Fruit fly (Drosophila melanogaster) whole organism, embryonic: ENCODE measurements around the gene CG14695.

Experiments used
- Aef1 ChIP-seq: fragments of 200-800 bp; sonication (Bioruptor generic); IDR thresholded peaks from 3 replicates; pipeline ENCODE4 v1.3.6; 2022; ENCODE audit warnings: missing biosample characterization, missing genetic modification characterization
- Atf-2 ChIP-seq: fragments of 200-800 bp; sonication (Bioruptor generic); optimal IDR thresholded peaks from 2 replicates; lab custom pipeline; 2016; ENCODE audit warnings: missing biosample characterization, missing genetic modification characterization
- Atf3 ChIP-seq: fragments of 200-800 bp; sonication (Bioruptor generic); optimal IDR thresholded peaks from 3 replicates; lab custom pipeline; 2016; ENCODE audit warnings: missing biosample characterization, missing genetic modification characterization
- CG10959 ChIP-seq: fragments of 200-800 bp; sonication (Bioruptor generic); IDR thresholded peaks from 2 replicates; pipeline ENCODE4 v1.3.6; 2022; ENCODE audit warnings: missing biosample characterization, missing genetic modification characterization
- CG11504 ChIP-seq: fragments of 200-800 bp; sonication (Bioruptor generic); optimal IDR thresholded peaks from 3 replicates; lab custom pipeline; 2019; ENCODE audit warnings: missing biosample characterization, mild to moderate bottlenecking, missing genetic modification characterization, moderate library complexity
- CG12659 ChIP-seq: fragments of 200-800 bp; sonication (Bioruptor generic); optimal IDR thresholded peaks from 3 replicates; lab custom pipeline; 2017; ENCODE audit warnings: mild to moderate bottlenecking, missing biosample characterization, missing genetic modification reagents, missing genetic modification characterization
- CG14050 ChIP-seq: fragments of 200-800 bp; sonication (Bioruptor generic); IDR thresholded peaks from 3 replicates; pipeline ENCODE4 v1.3.6; 2022; ENCODE audit warnings: missing biosample characterization, missing genetic modification characterization
- CG15011 ChIP-seq: fragments of 200-800 bp; sonication (Bioruptor generic); optimal IDR thresholded peaks from 3 replicates; lab custom pipeline; 2018; ENCODE audit warnings: missing biosample characterization, mild to moderate bottlenecking, missing genetic modification characterization
- CG15601 ChIP-seq: fragments of 200-800 bp; sonication (Bioruptor generic); optimal IDR thresholded peaks from 3 replicates; lab custom pipeline; 2019; ENCODE audit warnings: missing biosample characterization, mild to moderate bottlenecking, missing genetic modification characterization, moderate library complexity
- CG16779 ChIP-seq: fragments of 200-800 bp; sonication (Bioruptor generic); IDR thresholded peaks from 2 replicates; pipeline ENCODE4 v1.3.6; 2022; ENCODE audit warnings: missing biosample characterization, missing genetic modification characterization
- CG17186 ChIP-seq: fragments of 200-800 bp; sonication (Bioruptor generic); optimal IDR thresholded peaks from 3 replicates; lab custom pipeline; 2017; ENCODE audit warnings: missing biosample characterization, missing genetic modification reagents, missing genetic modification characterization
- CG17802 ChIP-seq: fragments of 200-800 bp; sonication (Bioruptor generic); optimal IDR thresholded peaks from 2 replicates; lab custom pipeline; 2018; ENCODE audit warnings: missing biosample characterization, mild to moderate bottlenecking, missing genetic modification characterization, moderate library complexity
- CG18764 ChIP-seq: fragments of 200-800 bp; sonication (Bioruptor generic); optimal IDR thresholded peaks from 3 replicates; lab custom pipeline; 2016; ENCODE audit warnings: missing biosample characterization, missing genetic modification characterization
- CG30020 ChIP-seq: fragments of 200-800 bp; optimal IDR thresholded peaks from 2 replicates; lab custom pipeline; 2019; ENCODE audit warnings: missing biosample characterization, mild to moderate bottlenecking, missing genetic modification characterization, moderate library complexity
- CG43689 ChIP-seq: fragments of 200-800 bp; sonication (Bioruptor generic); IDR thresholded peaks from 2 replicates; pipeline ENCODE4 v1.3.6; 2022; ENCODE audit warnings: missing biosample characterization, missing genetic modification characterization
- CG4820 ChIP-seq: fragments of 200-800 bp; sonication (Bioruptor generic); optimal IDR thresholded peaks from 3 replicates; lab custom pipeline; 2016; ENCODE audit warnings: missing biosample characterization, missing genetic modification characterization
- CG6765 ChIP-seq: fragments of 200-800 bp; sonication (Bioruptor generic); optimal IDR thresholded peaks from 3 replicates; lab custom pipeline; 2017; ENCODE audit warnings: missing biosample characterization, mild to moderate bottlenecking, missing genetic modification characterization
- CG7372 ChIP-seq: fragments of 200-800 bp; sonication (Bioruptor generic); IDR thresholded peaks from 2 replicates; pipeline ENCODE4 v1.3.6; 2022; ENCODE audit warnings: missing biosample characterization, missing genetic modification characterization
- CG7963 ChIP-seq: fragments of 200-800 bp; sonication (Bioruptor generic); IDR thresholded peaks from 3 replicates; pipeline ENCODE4 v1.3.6; 2022; ENCODE audit warnings: missing biosample characterization, missing genetic modification characterization; ENCODE audit not compliant: partially characterized antibody
- CG7987 ChIP-seq: fragments of 200-800 bp; sonication (Bioruptor generic); optimal IDR thresholded peaks from 2 replicates; lab custom pipeline; 2018; ENCODE audit warnings: missing biosample characterization, mild to moderate bottlenecking, missing genetic modification characterization, moderate library complexity
- CHES-1-like ChIP-seq: fragments of 200-800 bp; sonication (Bioruptor generic); optimal IDR thresholded peaks from 2 replicates; lab custom pipeline; 2016; ENCODE audit warnings: missing biosample characterization, missing genetic modification characterization
- CTCF ChIP-seq: fragments of 200-800 bp; sonication (Bioruptor generic); optimal IDR thresholded peaks from 2 replicates; lab custom pipeline; 2017; ENCODE audit warnings: missing biosample characterization, mild to moderate bottlenecking, missing genetic modification characterization, moderate library complexity
- Camta ChIP-seq: fragments of 200-800 bp; sonication (Bioruptor generic); optimal IDR thresholded peaks from 2 replicates; lab custom pipeline; 2016; ENCODE audit warnings: missing biosample characterization, missing genetic modification characterization
- Dek ChIP-seq: fragments of 200-800 bp; sonication (Bioruptor generic); optimal IDR thresholded peaks from 3 replicates; lab custom pipeline; 2019; ENCODE audit warnings: missing biosample characterization, mild to moderate bottlenecking, missing genetic modification characterization, moderate library complexity
- Drgx ChIP-seq: fragments of 200-800 bp; sonication (Bioruptor generic); IDR thresholded peaks from 2 replicates; pipeline ENCODE4 v1.3.6; 2022; ENCODE audit warnings: missing biosample characterization, missing genetic modification characterization
- Gsc ChIP-seq: fragments of 200-800 bp; sonication (Bioruptor generic); IDR thresholded peaks from 2 replicates; pipeline ENCODE4 v1.3.6; 2022; ENCODE audit warnings: missing biosample characterization, missing genetic modification characterization
- H15 ChIP-seq: fragments of 200-800 bp; sonication (Bioruptor generic); IDR thresholded peaks from 3 replicates; pipeline ENCODE4 v1.3.6; 2022; ENCODE audit warnings: missing biosample characterization, missing genetic modification characterization
- HHEX ChIP-seq: fragments of 200-800 bp; sonication (Bioruptor generic); optimal IDR thresholded peaks from 3 replicates; lab custom pipeline; 2017; ENCODE audit warnings: missing biosample characterization, mild to moderate bottlenecking, missing genetic modification characterization, missing genetic modification reagents
- HLH54F ChIP-seq: fragments of 200-800 bp; sonication (Bioruptor generic); optimal IDR thresholded peaks from 3 replicates; lab custom pipeline; 2016; ENCODE audit warnings: missing biosample characterization, missing genetic modification characterization
- Hmr ChIP-seq: fragments of 200-800 bp; sonication (Bioruptor generic); optimal IDR thresholded peaks from 3 replicates; lab custom pipeline; 2017; ENCODE audit warnings: mild to moderate bottlenecking, missing biosample characterization, missing genetic modification reagents, missing genetic modification characterization
- Hr3 ChIP-seq: fragments of 200-800 bp; sonication (Bioruptor generic); optimal IDR thresholded peaks from 3 replicates; lab custom pipeline; 2016; ENCODE audit warnings: missing biosample characterization, missing genetic modification characterization
- MBD-R2 ChIP-seq: fragments of 200-800 bp; sonication (Bioruptor generic); IDR thresholded peaks from 2 replicates; pipeline ENCODE4 v1.3.6; 2022; ENCODE audit warnings: missing biosample characterization, missing genetic modification characterization
- Oli ChIP-seq: fragments of 200-800 bp; sonication (Bioruptor generic); optimal IDR thresholded peaks from 2 replicates; lab custom pipeline; 2018; ENCODE audit warnings: missing biosample characterization, mild to moderate bottlenecking, missing genetic modification characterization, moderate library complexity
- Six4 ChIP-seq: fragments of 200-800 bp; sonication (Bioruptor generic); optimal IDR thresholded peaks from 2 replicates; lab custom pipeline; 2016; ENCODE audit warnings: missing biosample characterization, missing genetic modification characterization
- Usf ChIP-seq: fragments of 200-800 bp; sonication (Bioruptor generic); optimal IDR thresholded peaks from 2 replicates; lab custom pipeline; 2017; ENCODE audit warnings: missing genotype, missing biosample characterization, missing genetic modification characterization
- YL-1 ChIP-seq: fragments of 200-800 bp; sonication (Bioruptor generic); optimal IDR thresholded peaks from 3 replicates; lab custom pipeline; 2017; ENCODE audit warnings: missing biosample characterization, mild to moderate bottlenecking, missing genetic modification characterization
- bigmax ChIP-seq: fragments of 200-800 bp; sonication (Bioruptor generic); optimal IDR thresholded peaks from 2 replicates; lab custom pipeline; 2018; ENCODE audit warnings: missing biosample characterization, mild to moderate bottlenecking, missing genetic modification characterization
- bowl ChIP-seq: fragments of 200-800 bp; sonication (Bioruptor generic); IDR thresholded peaks from 2 replicates; pipeline ENCODE4 v1.3.6; 2022; ENCODE audit warnings: missing biosample characterization, missing genetic modification characterization
- dan ChIP-seq: fragments of 200-800 bp; sonication (Bioruptor generic); IDR thresholded peaks from 2 replicates; pipeline ENCODE4 v1.3.6; 2022; ENCODE audit warnings: missing biosample characterization, missing genetic modification characterization
- en ChIP-seq: fragments of 200-800 bp; sonication (Bioruptor generic); optimal IDR thresholded peaks from 2 replicates; lab custom pipeline; 2016; ENCODE audit warnings: missing biosample characterization, missing genetic modification characterization
- fd3F ChIP-seq: fragments of 200-800 bp; sonication (Bioruptor generic); optimal IDR thresholded peaks from 2 replicates; lab custom pipeline; 2018; ENCODE audit warnings: missing biosample characterization, mild to moderate bottlenecking, missing genetic modification characterization, moderate library complexity
- fd64A ChIP-seq: fragments of 200-800 bp; sonication (Bioruptor generic); optimal IDR thresholded peaks from 3 replicates; lab custom pipeline; 2018; ENCODE audit warnings: missing biosample characterization, mild to moderate bottlenecking, missing genetic modification characterization
- gro ChIP-seq: fragments of 200-800 bp; sonication (Bioruptor generic); optimal IDR thresholded peaks from 2 replicates; lab custom pipeline; 2016; ENCODE audit warnings: missing biosample characterization, missing genetic modification characterization
- hb ChIP-seq: fragments of 200-800 bp; sonication (Bioruptor generic); IDR thresholded peaks from 3 replicates; pipeline ENCODE4 v1.3.6; 2022; ENCODE audit warnings: missing biosample characterization, missing genetic modification characterization; ENCODE audit not compliant: partially characterized antibody
- hth ChIP-seq: fragments of >200 bp; optimal IDR thresholded peaks from 2 replicates; lab custom pipeline; 2017; ENCODE audit warnings: inconsistent platforms
- seq ChIP-seq: fragments of 200-800 bp; sonication (Bioruptor generic); IDR thresholded peaks from 2 replicates; pipeline ENCODE4 v1.3.6; 2022; ENCODE audit warnings: missing biosample characterization, missing genetic modification characterization
- stc ChIP-seq: fragments of 200-800 bp; sonication (Bioruptor generic); IDR thresholded peaks from 2 replicates; pipeline ENCODE4 v1.3.6; 2022; ENCODE audit warnings: missing biosample characterization, missing genetic modification characterization
- toy ChIP-seq: fragments of 200-800 bp; sonication (Bioruptor generic); IDR thresholded peaks from 2 replicates; pipeline ENCODE4 v1.3.6; 2022; ENCODE audit warnings: missing biosample characterization, missing genetic modification characterization
- ttk ChIP-seq: fragments of 200-800 bp; sonication (Bioruptor generic); IDR thresholded peaks from 2 replicates; pipeline ENCODE4 v2.1.2; 2022; ENCODE audit warnings: missing biosample characterization, missing genetic modification characterization
- zfh2 ChIP-seq: fragments of 200-800 bp; sonication (Bioruptor generic); optimal IDR thresholded peaks from 2 replicates; lab custom pipeline; 2016; ENCODE audit warnings: missing biosample characterization, missing genetic modification characterization

CG14695 gene

DNA sequence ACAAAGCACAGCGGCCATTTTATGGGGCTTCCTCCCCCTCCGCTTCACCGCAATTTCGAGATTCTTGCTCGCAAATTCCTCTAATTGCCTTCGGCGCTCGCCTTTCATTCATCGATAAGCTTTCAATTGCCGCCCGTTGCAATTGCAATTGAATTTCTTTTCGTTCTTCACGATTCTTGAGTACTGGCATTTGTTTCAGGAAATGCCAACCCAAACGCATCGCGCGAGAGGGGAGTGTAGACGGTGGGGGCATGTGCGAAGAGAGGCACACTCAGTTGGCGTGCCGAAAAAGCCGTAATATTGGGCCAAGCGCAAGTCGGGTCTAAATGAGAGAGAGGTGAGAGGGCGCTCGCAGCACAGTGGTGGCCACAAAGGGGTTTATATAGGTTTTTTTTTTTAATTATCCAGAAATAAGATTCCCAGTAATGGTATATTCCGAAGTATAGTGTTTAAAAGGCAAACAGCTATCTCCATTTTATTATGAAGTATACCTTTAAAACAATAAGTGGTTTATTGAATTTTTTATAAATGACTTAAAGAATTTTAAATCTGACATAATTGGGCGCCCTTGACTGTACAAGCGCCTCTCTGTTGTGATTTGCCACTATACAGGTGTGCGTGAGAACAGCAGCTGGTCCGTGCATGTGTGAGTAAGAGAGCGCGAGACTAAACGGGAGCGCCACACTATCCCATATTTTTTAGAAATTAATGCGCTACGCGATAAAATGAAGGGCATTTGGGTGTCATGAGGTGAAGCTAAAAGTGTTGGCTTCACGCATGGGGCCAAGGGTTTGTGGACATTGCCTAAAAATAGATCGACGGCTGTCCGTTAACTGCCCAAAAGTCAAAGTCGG lies 7.6 kb upstream of the CG14695 start (continued):
- TF ChIP-seq bigmax (GFP tag; lab: Kevin White, UChicago): no peak
- TF ChIP-seq dan: no peak
- peak; percentile 73 for TF ChIP-seq Usf (GFP tag; lab: Kevin White, UChicago)
- TF ChIP-seq en (GFP tag; lab: Kevin White, UChicago): peak; percentile 74
- no peak for TF ChIP-seq CG7963
- peak; percentile 70 for TF ChIP-seq Six4 (GFP tag; lab: Kevin White, UChicago)
- peak; percentile 86 for TF ChIP-seq Dek
- peak; percentile 85 for TF ChIP-seq seq (GFP tag; lab: Robert Waterston, UW)
- TF ChIP-seq Atf3 (GFP tag; lab: Kevin White, UChicago): peak; percentile 48
- peak; percentile 72; the same call in 1 of the 2 replicates for TF ChIP-seq MBD-R2 (GFP tag; lab: Robert Waterston, UW)
- TF ChIP-seq Atf-2: peak; percentile 82
- TF ChIP-seq Camta (GFP tag; lab: Kevin White, UChicago): peak; percentile 86
- peak; percentile 84 for TF ChIP-seq HHEX (GFP tag; lab: Kevin White, UChicago)
- TF ChIP-seq H15: peak; percentile 67; the same call in 2 of the 3 replicates
- TF ChIP-seq Gsc: peak; percentile 51; the same call in 1 of the 2 replicates
- peak; percentile 90 for TF ChIP-seq CG11504 (tag; lab: Kevin White, UChicago)
- peak; percentile 94 for TF ChIP-seq Drgx (GFP tag; lab: Robert Waterston, UW)
- peak; percentile 85 for TF ChIP-seq bowl (GFP tag; lab: Robert Waterston, UW)
- peak; percentile 83 for TF ChIP-seq Aef1 (GFP tag; lab: Robert Waterston, UW)
- peak; percentile 41 for TF ChIP-seq CG30020
- TF ChIP-seq CG12659 (GFP tag; lab: Kevin White, UChicago): peak; percentile 94
- TF ChIP-seq hth (lab: Kevin White, UChicago): no peak
- peak; percentile 69 for TF ChIP-seq CG43689 (GFP tag; lab: Robert Waterston, UW)
- no peak for TF ChIP-seq CG17186
- TF ChIP-seq HLH54F (GFP tag; lab: Kevin White, UChicago): peak; percentile 79
- TF ChIP-seq YL-1 (GFP tag; lab: Kevin White, UChicago): peak; percentile 39
- TF ChIP-seq fd64A: no peak
- peak; percentile 89 for TF ChIP-seq zfh2 (GFP tag; lab: Kevin White, UChicago)
- TF ChIP-seq CG10959: 0 out of 2 replicates have a peak, but pooled peaks have one; percentile 24
- peak; percentile 91 for TF ChIP-seq Oli
- TF ChIP-seq CG16779: 0 out of 2 replicates have a peak, but pooled peaks have one; percentile 8
- peak; percentile 90 for TF ChIP-seq stc (GFP tag; lab: Robert Waterston, UW)
- no peak for TF ChIP-seq toy (GFP tag; lab: Robert Waterston, UW)
- peak; percentile 79 for TF ChIP-seq CG4820 (GFP tag; lab: Kevin White, UChicago)
- peak; percentile 96 for TF ChIP-seq Hmr (GFP tag; lab: Kevin White, UChicago)
- peak; percentile 83 for TF ChIP-seq CHES-1-like
- peak; percentile 85 for TF ChIP-seq CG6765 (GFP tag; lab: Kevin White, UChicago)
- peak; percentile 84 for TF ChIP-seq CG7372 (GFP tag; lab: Robert Waterston, UW)
- peak; percentile 85 for TF ChIP-seq CG15011 (GFP tag; lab: Kevin White, UChicago)
- peak; percentile 78 for TF ChIP-seq CG14050
- peak; percentile 34 for TF ChIP-seq CTCF (GFP tag; lab: Kevin White, UChicago)
- TF ChIP-seq CG17802 (tag; lab: Kevin White, UChicago): peak; percentile 13
- peak; percentile 77 for TF ChIP-seq fd3F (GFP tag; lab: Kevin White, UChicago)
- peak; percentile 84 for TF ChIP-seq gro (GFP tag; lab: Kevin White, UChicago)
- no peak for TF ChIP-seq hb (GFP tag; lab: Robert Waterston, UW)
- TF ChIP-seq CG7987 (GFP tag; lab: Kevin White, UChicago): peak; percentile 12
- TF ChIP-seq CG18764 (GFP tag; lab: Kevin White, UChicago): peak; percentile 45
- peak; percentile 84 for TF ChIP-seq CG15601 (tag; lab: Kevin White, UChicago)
- peak; percentile 85 for TF ChIP-seq Hr3 (GFP tag; lab: Kevin White, UChicago)
- TF ChIP-seq ttk: peak; percentile 84
